Fruit fly (Drosophila melanogaster) whole organism, prepupa: ENCODE measurements around the gene CG43702.

Experiments used
- Blimp-1 ChIP-seq: fragments of 200-800 bp; sonication (Bioruptor generic); optimal IDR thresholded peaks from 3 replicates; lab custom pipeline; 2017; ENCODE audit warnings: missing biosample characterization, missing genetic modification characterization, mild to moderate bottlenecking, moderate library complexity, missing genetic modification reagents
- CG11294 ChIP-seq: fragments of 200-800 bp; sonication (Bioruptor generic); IDR thresholded peaks from 2 replicates; pipeline ENCODE4 v1.3.6; 2022; ENCODE audit warnings: missing biosample characterization, missing genetic modification characterization
- CG11902 ChIP-seq: fragments of 200-800 bp; sonication (Bioruptor generic); optimal IDR thresholded peaks from 3 replicates; lab custom pipeline; 2016; ENCODE audit warnings: missing biosample characterization, missing genetic modification characterization
- CG1621 ChIP-seq: fragments of 200-800 bp; sonication (Bioruptor generic); optimal IDR thresholded peaks from 3 replicates; lab custom pipeline; 2018; ENCODE audit warnings: missing biosample characterization, mild to moderate bottlenecking, missing genetic modification characterization
- CG16779 ChIP-seq: fragments of 200-800 bp; sonication (Bioruptor generic); optimal IDR thresholded peaks from 3 replicates; lab custom pipeline; 2017; ENCODE audit warnings: missing biosample characterization, mild to moderate bottlenecking, missing genetic modification characterization
- CG31627 ChIP-seq: fragments of 200-800 bp; sonication (Bioruptor generic); optimal IDR thresholded peaks from 3 replicates; lab custom pipeline; 2016; ENCODE audit warnings: missing biosample characterization, missing genetic modification characterization
- CG32006 ChIP-seq: fragments of 200-800 bp; sonication (Bioruptor generic); optimal IDR thresholded peaks from 3 replicates; lab custom pipeline; 2017; ENCODE audit warnings: missing biosample characterization, mild to moderate bottlenecking, missing genetic modification characterization
- CG6792 ChIP-seq: fragments of 200-800 bp; sonication (Bioruptor generic); optimal IDR thresholded peaks from 3 replicates; lab custom pipeline; 2016; ENCODE audit warnings: missing biosample characterization, missing genetic modification characterization
- CG6808 ChIP-seq: fragments of 200-800 bp; sonication (Bioruptor generic); optimal IDR thresholded peaks from 3 replicates; lab custom pipeline; 2017; ENCODE audit warnings: missing biosample characterization, missing genetic modification characterization, mild to moderate bottlenecking, moderate library complexity, missing genetic modification reagents
- CG7368 ChIP-seq: fragments of 200-800 bp; sonication (Bioruptor generic); optimal IDR thresholded peaks from 3 replicates; lab custom pipeline; 2016; ENCODE audit warnings: missing biosample characterization, missing genetic modification characterization
- CG8119 ChIP-seq: fragments of 200-800 bp; sonication (Bioruptor generic); IDR thresholded peaks from 3 replicates; pipeline ENCODE4 v1.3.6; 2022; ENCODE audit warnings: missing biosample characterization, missing genetic modification characterization
- CG8319 ChIP-seq: fragments of 200-800 bp; sonication (Bioruptor generic); optimal IDR thresholded peaks from 3 replicates; lab custom pipeline; 2016; ENCODE audit warnings: missing biosample characterization, missing genetic modification characterization
- Eip75B ChIP-seq: fragments of 200-800 bp; sonication (Bioruptor generic); optimal IDR thresholded peaks from 3 replicates; lab custom pipeline; 2016; ENCODE audit warnings: missing biosample characterization, missing genetic modification characterization
- Eip78C ChIP-seq: fragments of 200-800 bp; sonication (Bioruptor generic); peaks from one replicate; lab custom pipeline; 2016; ENCODE audit warnings: missing biosample characterization, missing genetic modification characterization
- Gug ChIP-seq: fragments of 200-800 bp; sonication (Bioruptor generic); IDR thresholded peaks from 2 replicates; pipeline ENCODE4 v1.3.6; 2022; ENCODE audit warnings: missing biosample characterization, missing genetic modification characterization
- Hr38 ChIP-seq: sonication (Bioruptor generic); optimal IDR thresholded peaks from 2 replicates; lab custom pipeline; 2016; ENCODE audit warnings: missing biosample characterization, missing genetic modification characterization
- Hr4 ChIP-seq: fragments of 200-800 bp; sonication (Bioruptor generic); optimal IDR thresholded peaks from 3 replicates; lab custom pipeline; 2016; ENCODE audit warnings: missing biosample characterization, missing genetic modification characterization
- Met ChIP-seq: fragments of 200-800 bp; sonication (Bioruptor generic); optimal IDR thresholded peaks from 3 replicates; lab custom pipeline; 2016; ENCODE audit warnings: missing biosample characterization, missing genetic modification characterization
- OdsH ChIP-seq: fragments of 200-800 bp; sonication (Bioruptor generic); optimal IDR thresholded peaks from 3 replicates; lab custom pipeline; 2016; ENCODE audit warnings: missing biosample characterization, missing genetic modification characterization
- Sox102F ChIP-seq: fragments of 200-800 bp; sonication (Bioruptor generic); optimal IDR thresholded peaks from 2 replicates; lab custom pipeline; 2016; ENCODE audit warnings: missing biosample characterization, mild to moderate bottlenecking, missing genetic modification characterization
- Sox15 ChIP-seq: fragments of 200-800 bp; sonication (Bioruptor generic); optimal IDR thresholded peaks from 3 replicates; lab custom pipeline; 2016; ENCODE audit warnings: missing biosample characterization, missing genetic modification characterization
- achi ChIP-seq: fragments of 200-800 bp; sonication (Bioruptor generic); optimal IDR thresholded peaks from 3 replicates; lab custom pipeline; 2016; ENCODE audit warnings: missing biosample characterization, missing genetic modification characterization
- cyc ChIP-seq: fragments of 200-800 bp; sonication (Bioruptor generic); optimal IDR thresholded peaks from 3 replicates; lab custom pipeline; 2016; ENCODE audit warnings: missing biosample characterization, missing genetic modification characterization
- dac ChIP-seq: fragments of 200-800 bp; sonication (Bioruptor generic); optimal IDR thresholded peaks from 2 replicates; lab custom pipeline; 2017; ENCODE audit warnings: missing biosample characterization, mild to moderate bottlenecking, missing genetic modification characterization
- esn ChIP-seq: fragments of 200-800 bp; sonication (Bioruptor generic); optimal IDR thresholded peaks from 2 replicates; lab custom pipeline; 2016; ENCODE audit warnings: missing biosample characterization, mild to moderate bottlenecking, missing genetic modification characterization, moderate library complexity
- fd59A ChIP-seq: fragments of 200-800 bp; sonication (Bioruptor generic); optimal IDR thresholded peaks from 2 replicates; lab custom pipeline; 2017; ENCODE audit warnings: missing biosample characterization, mild to moderate bottlenecking, missing genetic modification characterization, missing genetic modification reagents
- fkh ChIP-seq: fragments of 200-800 bp; sonication (Bioruptor generic); optimal IDR thresholded peaks from 3 replicates; lab custom pipeline; 2017; ENCODE audit warnings: missing biosample characterization, mild to moderate bottlenecking, missing genetic modification characterization, moderate library complexity
- lz ChIP-seq: fragments of 200-800 bp; sonication (Bioruptor generic); optimal IDR thresholded peaks from 3 replicates; lab custom pipeline; 2016; ENCODE audit warnings: missing biosample characterization, missing genetic modification characterization
- net ChIP-seq: fragments of 200-800 bp; sonication (Bioruptor generic); optimal IDR thresholded peaks from 3 replicates; lab custom pipeline; 2016; ENCODE audit warnings: missing biosample characterization, missing genetic modification characterization
- salr ChIP-seq, 2 experiments: fragments of 200-800 bp; sonication (Bioruptor generic); optimal IDR thresholded peaks; 3 replicates each; lab custom pipeline; 2016 to 2018; ENCODE audit warnings: missing biosample characterization in 2 of 2, missing genetic modification characterization in 2 of 2, mild to moderate bottlenecking in 1 of 2
- spab ChIP-seq: fragments of 200-800 bp; sonication (Bioruptor generic); optimal IDR thresholded peaks from 2 replicates; lab custom pipeline; 2017; ENCODE audit warnings: missing biosample characterization, mild to moderate bottlenecking, missing genetic modification characterization, missing genetic modification reagents
- ss ChIP-seq, 2 experiments: fragments of 200-800 bp; sonication (Bioruptor generic); optimal IDR thresholded peaks; 2 replicates in 1 of 2; 3 replicates in 1 of 2; lab custom pipeline; 2017 to 2018; ENCODE audit warnings: mild to moderate bottlenecking in 2 of 2, missing biosample characterization in 2 of 2, missing genetic modification characterization in 2 of 2, moderate library complexity in 1 of 2
- svp ChIP-seq: fragments of 200-800 bp; sonication (Bioruptor generic); peaks from one replicate; lab custom pipeline; 2016; ENCODE audit warnings: missing biosample characterization, missing genetic modification characterization
- vri ChIP-seq: fragments of 200-800 bp; sonication (Bioruptor generic); optimal IDR thresholded peaks from 3 replicates; lab custom pipeline; 2016; ENCODE audit warnings: missing biosample characterization, mild to moderate bottlenecking, missing genetic modification characterization

CG43702 gene

DNA sequence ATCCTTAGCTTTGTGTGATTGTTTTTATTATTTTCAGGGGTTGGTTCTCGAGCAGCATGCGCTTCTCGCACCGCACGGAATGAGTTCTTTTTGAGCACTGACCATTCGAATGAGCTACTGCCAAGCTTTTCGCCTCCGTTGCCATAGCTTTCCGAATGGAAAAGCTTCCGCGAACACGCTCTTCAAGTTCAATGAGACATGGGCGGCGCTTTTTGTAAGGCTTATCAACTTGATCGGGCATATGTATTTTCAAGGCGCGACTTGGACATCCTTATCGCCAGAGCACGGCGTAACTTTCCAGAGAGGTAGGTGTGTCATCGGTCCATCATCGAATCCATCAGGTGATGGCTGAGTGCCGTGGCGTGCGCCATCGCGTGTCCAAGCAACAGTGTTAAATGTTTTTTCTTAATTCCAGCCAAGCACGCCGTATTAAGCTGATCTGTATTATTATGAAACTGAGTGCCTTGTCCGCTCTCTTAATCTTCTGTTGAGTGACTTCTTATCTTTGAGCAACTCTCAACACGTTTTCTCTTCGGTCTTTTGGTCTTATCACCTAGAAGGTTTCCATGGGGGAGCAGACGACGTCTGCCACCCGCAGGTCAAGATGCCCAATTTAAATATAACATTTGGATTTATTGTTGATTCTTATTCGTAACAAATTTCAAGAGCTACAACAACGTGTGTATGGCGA lies 18.5 kb upstream of the CG43702 start, which contains the start of gene AcCoAS (continued):
- TF ChIP-seq lz (GFP tag; lab: Kevin White, UChicago), result peak; percentile 39
- TF ChIP-seq Sox15 (GFP tag; lab: Kevin White, UChicago), result no peak
- peak; percentile 33 for TF ChIP-seq CG8319 (GFP tag; lab: Kevin White, UChicago)
- peak; percentile 38 for TF ChIP-seq CG7368
- no peak for TF ChIP-seq Hr4 (GFP tag; lab: Kevin White, UChicago)
- no peak for TF ChIP-seq salr (GFP tag; optimal IDR thresholded peaks at IDR 0.05; lab: Kevin White, UChicago)
- peak; percentile 97 for TF ChIP-seq svp (GFP tag; lab: Kevin White, UChicago)
- TF ChIP-seq vri (GFP tag; lab: Kevin White, UChicago), result peak; percentile 94
- TF ChIP-seq net (GFP tag; lab: Kevin White, UChicago), result peak; percentile 30
- no peak for TF ChIP-seq Gug (GFP tag; lab: Robert Waterston, UW)
- no peak for TF ChIP-seq Hr38 (GFP tag; lab: Kevin White, UChicago)
- TF ChIP-seq CG6808 (GFP tag; lab: Kevin White, UChicago), result no peak
- peak; percentile 24 for TF ChIP-seq OdsH (GFP tag; lab: Kevin White, UChicago)
- TF ChIP-seq CG8119, result peak; percentile 42; the same call in 1 of the 3 replicates
- TF ChIP-seq CG1621 (tag; lab: Kevin White, UChicago), result peak; percentile 21

- TF ChIP-seq Met (GFP tag; lab: Kevin White, UChicago) (peak; percentile 15), CG32006 (GFP tag; lab: Kevin White, UChicago) (no peak), spab (GFP tag; lab: Kevin White, UChicago) (no peak), CG1621 (tag; lab: Kevin White, UChicago) (no peak), Blimp-1 (GFP tag; lab: Kevin White, UChicago) (no peak), vri (GFP tag; lab: Kevin White, UChicago) (peak; percentile 31), dac (GFP tag; lab: Kevin White, UChicago) (no peak), fkh (GFP tag; lab: Kevin White, UChicago) (peak; percentile 96), Eip78C (GFP tag; lab: Kevin White, UChicago) (peak; percentile 11), Eip75B (GFP tag; lab: Kevin White, UChicago) (no peak), CG11294 (no peak), svp (GFP tag; lab: Kevin White, UChicago) (peak; percentile 100), CG31627 (GFP tag; lab: Kevin White, UChicago) (no peak), salr (GFP tag; optimal IDR thresholded peaks at IDR 0.05; lab: Kevin White, UChicago) (no peak), Sox102F (GFP tag; lab: Kevin White, UChicago) (peak; percentile 1), esn (GFP tag; lab: Kevin White, UChicago) (no peak), Gug (GFP tag; lab: Robert Waterston, UW) (no peak), ss (GFP tag; optimal IDR thresholded peaks at IDR 0.05; lab: Kevin White, UChicago) (no peak), fd59A (GFP tag; lab: Kevin White, UChicago) (no peak)
These were observed 17.3 kb upstream of the CG43702 start, which contains the start of gene ppl for dm6 chr3L:21280996-21281691. Gene ppl, minus strand, starts transcription at chr3L:21281506.

DNA sequence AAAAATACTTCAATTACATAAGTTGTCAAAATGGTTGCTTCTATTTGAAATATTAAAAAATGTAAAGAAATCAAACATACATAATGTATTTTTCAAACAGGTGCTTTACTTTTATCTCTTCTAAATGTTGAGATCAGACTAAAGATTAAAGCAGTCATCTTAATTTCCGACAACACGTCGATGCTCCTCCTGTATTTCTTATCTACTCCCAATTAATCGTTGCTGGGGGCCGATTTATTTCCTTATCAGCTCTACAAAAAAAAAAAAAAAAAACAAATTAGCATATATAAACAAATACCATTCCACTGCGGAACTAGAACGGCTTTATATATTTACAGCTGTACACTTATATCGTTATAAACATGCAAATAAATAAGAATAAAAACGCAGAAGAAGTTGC lies 16.8 kb upstream of the CG43702 start:
- no peak for TF ChIP-seq achi (GFP tag; lab: Kevin White, UChicago)
- TF ChIP-seq esn (GFP tag; lab: Kevin White, UChicago), result no peak
- no peak for TF ChIP-seq CG6792 (GFP tag; lab: Kevin White, UChicago)
- no peak for TF ChIP-seq cyc (GFP tag; lab: Kevin White, UChicago)
- no peak for TF ChIP-seq Hr38 (GFP tag; lab: Kevin White, UChicago)
- TF ChIP-seq Eip78C (GFP tag; lab: Kevin White, UChicago), result peak; percentile 34
- TF ChIP-seq CG16779 (tag; lab: Kevin White, UChicago), result no peak
- TF ChIP-seq OdsH (GFP tag; lab: Kevin White, UChicago), result no peak
- TF ChIP-seq CG11902, result no peak
- peak; percentile 75 for TF ChIP-seq svp (GFP tag; lab: Kevin White, UChicago)
